Worm (Caenorhabditis elegans): ENCODE data around the gene ZK669.2.

The ZK669.2 gene

DNA sequence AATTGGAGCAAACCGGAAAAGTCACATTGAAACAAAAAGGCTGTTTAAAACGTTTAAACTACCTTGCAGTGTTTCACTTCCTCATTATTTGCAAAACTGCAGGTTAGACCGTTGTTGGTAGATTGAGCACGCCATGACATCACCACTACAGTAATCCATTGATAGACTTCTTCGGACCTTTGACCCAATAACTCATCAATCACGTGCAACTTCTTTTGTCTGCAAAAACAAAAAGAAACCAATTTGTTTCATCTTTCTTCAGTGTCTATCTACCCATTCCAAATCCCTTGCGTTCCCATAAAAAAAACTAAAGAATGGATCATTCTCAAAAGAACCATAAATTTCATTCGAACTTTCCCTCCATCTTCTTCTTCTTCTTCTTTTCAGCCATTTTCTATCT is 43.1 kb upstream of the ZK669.2 start:
- TF ChIP-seq lin-32 (GFP tag; optimal IDR thresholded peaks at IDR 0.05): no peak
- no peak for TF ChIP-seq M03D4.4 (tag; optimal IDR thresholded peaks at IDR 0.05)
- TF ChIP-seq unc-120 (tag; optimal IDR thresholded peaks at IDR 0.05; ENCODE audit: poor library complexity, severe bottlenecking): no peak
- no peak for TF ChIP-seq blmp-1 (tag; optimal IDR thresholded peaks at IDR 0.05)
- TF ChIP-seq hlh-1 (tag; optimal IDR thresholded peaks at IDR 0.05): no peak
- TF ChIP-seq elt-1 (tag; optimal IDR thresholded peaks at IDR 0.05; ENCODE audit: borderline replicate concordance, insufficient read depth): no peak
- no peak for TF ChIP-seq zip-8 (tag; optimal IDR thresholded peaks at IDR 0.05)
- TF ChIP-seq sptf-1 (tag; optimal IDR thresholded peaks at IDR 0.05): no peak
- no peak for TF ChIP-seq unc-62 (GFP tag; optimal IDR thresholded peaks at IDR 0.05)
- no peak for TF ChIP-seq ceh-83 (GFP tag; optimal IDR thresholded peaks at IDR 0.05)
- TF ChIP-seq nhr-12 (tag; optimal IDR thresholded peaks at IDR 0.05): no peak

DNA sequence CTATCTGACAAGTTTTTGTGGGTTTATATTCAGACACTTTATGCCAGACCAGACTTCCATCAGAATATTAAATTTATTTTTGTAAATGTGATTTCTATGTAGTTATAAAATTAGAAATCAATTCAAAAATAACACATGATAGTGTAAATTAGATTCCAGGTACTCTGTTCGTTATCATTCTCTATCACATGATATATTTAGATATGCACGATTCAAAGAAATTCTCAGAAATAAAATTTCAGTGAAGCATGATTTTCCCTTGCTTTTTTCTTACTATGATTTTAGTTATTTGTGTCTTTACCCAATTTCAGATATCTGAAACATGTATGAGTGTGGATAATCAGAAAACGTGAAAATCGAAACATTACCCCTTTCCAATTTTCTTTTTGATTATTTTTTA is 39.5 kb upstream of the ZK669.2 start:
- no peak for TF ChIP-seq ceh-43 (GFP tag; optimal IDR thresholded peaks at IDR 0.05)
- no peak for TF ChIP-seq nhr-12 (tag; optimal IDR thresholded peaks at IDR 0.05)
- no peak for TF ChIP-seq drap-1 (GFP tag; optimal IDR thresholded peaks at IDR 0.05)
- no peak for TF ChIP-seq M03D4.4 (tag; optimal IDR thresholded peaks at IDR 0.05)
- TF ChIP-seq nhr-28 (tag; optimal IDR thresholded peaks at IDR 0.05): no peak
- TF ChIP-seq ceh-39 (tag; optimal IDR thresholded peaks at IDR 0.05): no peak

DNA sequence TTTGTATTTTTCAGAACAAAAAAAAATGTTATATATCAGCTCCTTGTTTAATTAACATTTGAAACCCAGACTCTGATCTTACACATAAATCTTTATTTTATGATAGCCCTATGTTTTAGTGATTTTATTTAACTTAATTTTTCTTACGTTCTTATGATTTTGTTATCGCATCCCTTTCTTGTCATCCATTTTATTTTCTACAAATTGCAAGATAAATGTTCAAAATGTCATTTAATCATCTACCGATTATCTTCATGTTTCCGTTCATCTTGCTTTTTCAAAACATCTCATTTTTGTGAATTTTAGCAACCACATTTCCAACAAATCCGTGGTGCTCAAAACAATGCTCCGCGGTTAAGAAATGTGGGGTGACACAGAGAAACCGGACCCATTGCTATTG is 38.3 kb upstream of the ZK669.2 start, which contains the start of gene DH11.5:
Gene DH11.5 (plus strand): TSS at position 301 of the 400 bp plus-strand sequence.
- TF ChIP-seq nhr-28 (tag; optimal IDR thresholded peaks at IDR 0.05): no peak
- no peak for TF ChIP-seq flh-1 (GFP tag; optimal IDR thresholded peaks at IDR 0.05)
- no peak for TF ChIP-seq ham-2 (GFP tag; optimal IDR thresholded peaks at IDR 0.05)
- TF ChIP-seq drap-1 (GFP tag; optimal IDR thresholded peaks at IDR 0.05): no peak
- no peak for TF ChIP-seq zip-8 (tag; optimal IDR thresholded peaks at IDR 0.05)
- TF ChIP-seq M03D4.4 (tag; optimal IDR thresholded peaks at IDR 0.05): no peak
- no peak for TF ChIP-seq mls-2 (tag; optimal IDR thresholded peaks at IDR 0.05)
- no peak for TF ChIP-seq blmp-1 (tag; optimal IDR thresholded peaks at IDR 0.05)
- no peak for TF ChIP-seq ztf-11 (tag; optimal IDR thresholded peaks at IDR 0.05)
- no peak for TF ChIP-seq hlh-1 (tag; optimal IDR thresholded peaks at IDR 0.05)
- no peak for TF ChIP-seq ceh-39 (tag; optimal IDR thresholded peaks at IDR 0.05)
- no peak for TF ChIP-seq ceh-83 (GFP tag; optimal IDR thresholded peaks at IDR 0.05)
- TF ChIP-seq mab-5 (tag; optimal IDR thresholded peaks at IDR 0.05): no peak
- TF ChIP-seq bed-3 (GFP tag; optimal IDR thresholded peaks at IDR 0.05): no peak

DNA sequence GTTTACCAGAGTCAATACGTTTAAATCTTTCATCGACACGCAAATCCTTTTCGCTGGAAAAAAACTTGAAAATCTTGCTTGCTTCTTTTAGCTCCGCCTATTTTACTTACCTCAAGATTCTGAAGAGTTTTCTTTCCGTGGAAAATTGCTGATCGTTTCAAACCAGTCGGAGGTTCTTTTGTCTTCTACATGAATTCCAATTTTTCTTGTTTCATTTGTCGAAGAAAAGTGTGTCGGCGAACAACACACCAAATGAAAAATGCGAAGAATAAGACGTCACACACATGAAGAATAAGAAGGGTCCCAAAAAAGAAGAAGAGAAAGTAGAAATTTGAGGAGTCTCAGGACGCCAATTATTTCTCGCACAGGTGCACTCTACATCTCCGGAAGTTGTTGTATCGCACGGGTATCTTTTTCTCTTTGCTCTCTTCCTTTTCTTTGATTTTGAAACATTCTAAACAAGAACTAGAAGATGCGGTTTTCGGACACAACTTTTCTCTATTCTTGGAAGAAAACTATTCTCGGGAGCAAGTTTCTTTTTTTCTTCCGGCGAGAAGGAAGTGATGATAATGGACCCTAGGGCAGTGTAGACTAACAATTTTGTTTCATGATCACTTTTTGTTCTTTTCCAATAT is 36.3 kb upstream of the ZK669.2 start:
- no peak for TF ChIP-seq nhr-12 (tag; optimal IDR thresholded peaks at IDR 0.05)
- TF ChIP-seq drap-1 (GFP tag; optimal IDR thresholded peaks at IDR 0.05): no peak
- TF ChIP-seq lin-13 (tag; optimal IDR thresholded peaks at IDR 0.05): no peak
- no peak for TF ChIP-seq nhr-76 (tag; optimal IDR thresholded peaks at IDR 0.05)
- TF ChIP-seq ceh-39 (tag; optimal IDR thresholded peaks at IDR 0.05): no peak
- no peak for TF ChIP-seq mls-2 (tag; optimal IDR thresholded peaks at IDR 0.05)
- no peak for TF ChIP-seq mep-1 (tag; optimal IDR thresholded peaks at IDR 0.05)
- TF ChIP-seq nhr-2 (tag; optimal IDR thresholded peaks at IDR 0.05): no peak
- no peak for TF ChIP-seq blmp-1 (tag; optimal IDR thresholded peaks at IDR 0.05)
- no peak for TF ChIP-seq sem-2 (GFP tag; optimal IDR thresholded peaks at IDR 0.05)
- TF ChIP-seq unc-62 (GFP tag; optimal IDR thresholded peaks at IDR 0.05): no peak
- no peak for TF ChIP-seq M03D4.4 (tag; optimal IDR thresholded peaks at IDR 0.05)
- no peak for TF ChIP-seq ceh-83 (GFP tag; optimal IDR thresholded peaks at IDR 0.05)
- no peak for TF ChIP-seq tbx-8 (GFP tag; optimal IDR thresholded peaks at IDR 0.05)

DNA sequence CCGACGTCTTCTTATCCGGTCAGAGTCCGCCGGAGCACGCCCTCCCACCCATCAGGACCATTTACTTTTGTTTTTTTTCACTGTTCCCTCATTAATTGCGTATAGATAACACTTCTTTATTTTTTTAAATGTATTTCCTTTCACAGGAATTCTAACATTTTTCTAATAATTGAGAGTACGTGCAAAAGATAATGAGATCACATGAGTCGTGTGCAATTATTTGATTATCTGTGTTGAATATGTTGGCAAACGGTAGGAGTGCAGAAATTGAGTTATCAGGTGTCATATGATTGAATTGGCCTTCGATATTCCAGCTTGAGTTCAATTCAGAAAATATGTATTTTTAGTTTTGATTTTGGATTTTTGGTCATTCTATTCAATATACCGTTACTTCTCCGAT is 30.4 kb upstream of the ZK669.2 start:
- TF ChIP-seq drap-1 (GFP tag; optimal IDR thresholded peaks at IDR 0.05): no peak
- TF ChIP-seq nhr-12 (tag; optimal IDR thresholded peaks at IDR 0.05): no peak
- no peak for TF ChIP-seq zip-8 (tag; optimal IDR thresholded peaks at IDR 0.05)
- no peak for TF ChIP-seq nhr-76 (tag; optimal IDR thresholded peaks at IDR 0.05)
- TF ChIP-seq tbx-8 (GFP tag; optimal IDR thresholded peaks at IDR 0.05): no peak
- peak; percentile 69 for TF ChIP-seq ces-1 (GFP tag; optimal IDR thresholded peaks at IDR 0.05)
- no peak for TF ChIP-seq M03D4.4 (tag; optimal IDR thresholded peaks at IDR 0.05)
- no peak for TF ChIP-seq sptf-1 (tag; optimal IDR thresholded peaks at IDR 0.05)

DNA sequence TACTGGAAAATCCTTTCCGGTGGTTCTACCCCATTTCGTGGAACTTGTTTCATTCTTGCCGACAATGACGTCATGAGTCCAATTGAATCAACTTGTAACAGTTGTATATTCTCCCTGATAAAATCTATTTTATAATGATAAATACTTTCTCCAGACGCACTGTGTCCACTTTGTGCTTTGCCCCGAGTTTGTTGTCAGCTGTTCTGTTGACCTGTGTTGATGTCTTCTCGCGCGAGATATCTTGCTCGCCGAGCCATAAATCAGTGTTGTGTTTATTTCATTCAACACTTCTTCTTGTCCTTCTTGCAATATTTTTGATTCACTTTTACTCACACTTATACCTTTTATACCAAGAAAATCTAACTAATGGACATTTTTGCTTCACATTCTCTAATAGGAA is 24.2 kb upstream of the ZK669.2 start:
- TF ChIP-seq zip-8 (tag; optimal IDR thresholded peaks at IDR 0.05) (no peak), mab-5 (tag; optimal IDR thresholded peaks at IDR 0.05) (peak; percentile 18), elt-1 (tag; optimal IDR thresholded peaks at IDR 0.05; ENCODE audit: borderline replicate concordance, insufficient read depth) (no peak), blmp-1 (tag; optimal IDR thresholded peaks at IDR 0.05) (no peak), hlh-1 (tag; optimal IDR thresholded peaks at IDR 0.05) (peak; percentile 86)

Measured in whole organism, mixed stage, embryonic.